Fruit fly (Drosophila melanogaster): ENCODE measurements around the gene hoe2.

Gene hoe2

DNA sequence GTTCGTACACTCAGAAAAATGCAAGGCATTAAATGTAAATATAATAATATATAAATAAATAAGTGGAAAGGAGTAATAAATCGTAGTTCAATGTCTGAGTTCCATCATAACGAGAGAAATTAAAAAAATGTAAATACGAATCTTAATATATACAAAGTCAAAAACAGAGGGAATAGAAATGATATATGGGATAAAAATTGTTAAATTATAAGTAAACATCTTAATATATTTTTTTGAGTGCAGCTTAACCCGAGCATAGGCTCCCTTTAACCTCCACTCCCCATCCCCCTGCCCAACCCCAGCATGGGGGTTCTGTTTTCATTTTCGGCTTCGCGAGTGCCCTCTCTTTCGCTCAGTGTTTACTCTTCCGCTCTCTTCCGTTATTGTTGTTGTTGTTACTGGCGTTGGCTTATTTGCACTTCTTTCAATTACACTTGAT is 20.5 kb downstream of the hoe2 start (continued):
- TF ChIP-seq lola (GFP tag; optimal IDR thresholded peaks at IDR 0.05) (peak in 1 of 3 experiments; percentile 37), Dek (tag; optimal IDR thresholded peaks at IDR 0.05) (no peak), Side (GFP tag; optimal IDR thresholded peaks at IDR 0.05) (no peak), Vsx1 (GFP tag; optimal IDR thresholded peaks at IDR 0.05) (peak; percentile 15), sisA (GFP tag; IDR thresholded peaks at IDR 0.05) (no peak), Mes4 (GFP tag; optimal IDR thresholded peaks at IDR 0.05) (no peak), tio (GFP tag; optimal IDR thresholded peaks at IDR 0.05) (no peak), CG7963 (GFP tag; IDR thresholded peaks at IDR 0.05; ENCODE audit: partially characterized antibody) (no peak), CG8765 (GFP tag; IDR thresholded peaks at IDR 0.05) (no peak), CG13624 (GFP tag; optimal IDR thresholded peaks at IDR 0.05) (no peak), Sin3A (optimal IDR thresholded peaks at IDR 0.05) (no peak), hth (optimal IDR thresholded peaks at IDR 0.05) (no peak), CG10462 (GFP tag; optimal IDR thresholded peaks at IDR 0.05) (no peak), exex (tag; optimal IDR thresholded peaks at IDR 0.05) (no peak), HLH4C (GFP tag; IDR thresholded peaks at IDR 0.05; ENCODE audit: partially characterized antibody) (no peak), CG12659 (GFP tag; optimal IDR thresholded peaks at IDR 0.05) (no peak), CG13123 (GFP tag; optimal IDR thresholded peaks at IDR 0.05) (no peak), CG6683 (GFP tag; optimal IDR thresholded peaks at IDR 0.05) (no peak), Sry-β (GFP tag; optimal IDR thresholded peaks at IDR 0.05) (no peak), zfh1 (GFP tag; IDR thresholded peaks at IDR 0.05) (0 out of 3 replicates have a peak, but pooled peaks have one; percentile 13), yki (optimal IDR thresholded peaks at IDR 0.05) (no peak), insv (GFP tag; optimal IDR thresholded peaks at IDR 0.05) (no peak), CG12236 (GFP tag; optimal IDR thresholded peaks at IDR 0.05) (no peak), nerfin-1 (tag; optimal IDR thresholded peaks at IDR 0.05) (no peak), pnt (GFP tag; optimal IDR thresholded peaks at IDR 0.05) (no peak), Sox100B (GFP tag; optimal IDR thresholded peaks at IDR 0.05) (peak; percentile 40), Oaz (GFP tag; IDR thresholded peaks at IDR 0.05) (no peak), Mad (GFP tag; optimal IDR thresholded peaks at IDR 0.05) (no peak), Max (GFP tag; optimal IDR thresholded peaks at IDR 0.05) (no peak), corto (GFP tag; optimal IDR thresholded peaks at IDR 0.05) (no peak), CG11456 (GFP tag; IDR thresholded peaks at IDR 0.05) (no peak), HmgZ (tag; optimal IDR thresholded peaks at IDR 0.05) (no peak), CG15073 (GFP tag; optimal IDR thresholded peaks at IDR 0.05) (no peak), CG8290 (GFP tag; optimal IDR thresholded peaks at IDR 0.05) (no peak), CG8290 (tag; optimal IDR thresholded peaks at IDR 0.05) (no peak), pan (optimal IDR thresholded peaks at IDR 0.05) (no peak), pan (GFP tag; optimal IDR thresholded peaks at IDR 0.05 in 1 of 2, IDR thresholded peaks at IDR 0.05 in 1 of 2) (no peak), ash1 (GFP tag; optimal IDR thresholded peaks at IDR 0.05) (no peak), CG14441 (GFP tag; IDR thresholded peaks at IDR 0.05) (no peak), Lpt (GFP tag; optimal IDR thresholded peaks at IDR 0.05) (no peak), CG8281 (tag; optimal IDR thresholded peaks at IDR 0.05) (no peak), zfh2 (GFP tag; optimal IDR thresholded peaks at IDR 0.05) (no peak), CG11723 (GFP tag; optimal IDR thresholded peaks at IDR 0.05) (no peak), B-H1 (GFP tag; IDR thresholded peaks at IDR 0.05) (no peak), CG18764 (GFP tag; optimal IDR thresholded peaks at IDR 0.05) (no peak), CG10147 (GFP tag; optimal IDR thresholded peaks at IDR 0.05) (no peak), CG13424 (tag; optimal IDR thresholded peaks at IDR 0.05) (peak; percentile 24), CG10565 (GFP tag; optimal IDR thresholded peaks at IDR 0.05) (no peak), gem (tag; optimal IDR thresholded peaks at IDR 0.05) (peak; percentile 60), CG7928 (GFP tag; optimal IDR thresholded peaks at IDR 0.05) (no peak), kah (GFP tag; optimal IDR thresholded peaks at IDR 0.05) (no peak), onecut (GFP tag; IDR thresholded peaks at IDR 0.05) (0 out of 2 replicates have a peak, but pooled peaks have one; percentile 16), caup (GFP tag; optimal IDR thresholded peaks at IDR 0.05; ENCODE audit: severe bottlenecking) (no peak)

Measured in whole organism, embryonic.